Fruit fly (Drosophila melanogaster) whole organism: ENCODE results near the gene Zasp67.

ENCODE experiments used
- EcR ChIP-seq, 2 experiments: fragments of >200 bp; optimal IDR thresholded peaks; 2 replicates each; lab custom pipeline; 2017; ENCODE audit warnings: missing biosample characterization in 2 of 2, missing genetic modification characterization in 2 of 2, missing genetic modification reagents in 2 of 2
- psq ChIP-seq: fragments of >200 bp; optimal IDR thresholded peaks from 2 replicates; lab custom pipeline; 2017

DNA sequence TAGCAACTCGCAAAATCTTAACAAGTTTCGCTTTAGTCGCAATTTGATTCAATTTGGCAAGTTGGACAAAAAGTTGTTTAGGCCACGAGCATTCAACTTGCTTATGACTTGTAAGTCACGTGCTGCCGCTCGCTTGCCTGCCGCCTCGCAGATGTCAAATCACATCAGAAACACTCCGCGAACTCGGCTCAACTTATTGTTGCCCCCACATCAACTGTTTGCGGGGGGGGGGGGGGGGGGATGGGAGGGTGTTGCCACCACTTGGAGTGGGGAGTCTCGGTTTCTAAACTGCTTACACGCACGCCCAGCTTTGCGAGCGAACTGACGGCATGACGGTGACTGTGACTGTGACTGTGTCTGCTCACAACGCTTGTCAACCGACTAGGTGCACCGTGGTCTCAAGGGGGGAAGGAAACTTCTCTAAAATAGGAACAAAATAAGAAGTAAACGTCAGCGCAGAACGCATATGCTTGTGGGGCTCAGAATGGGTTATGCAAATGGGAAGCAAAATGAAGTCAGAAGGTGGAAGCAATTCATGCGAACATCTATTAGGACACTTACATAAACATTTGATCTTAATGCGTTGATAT lies 20.6 kb downstream of the Zasp67 start:
- no peak for TF ChIP-seq EcR (GFP tag; optimal IDR thresholded peaks at IDR 0.05; lab: Kevin White, UChicago)
- no peak for TF ChIP-seq psq (lab: Kevin White, UChicago)
